Fruit fly (Drosophila melanogaster) whole organism, prepupa: Measurements from ENCODE around the gene CG33510.

ENCODE experiments used
- CG10669 ChIP-seq: fragments of 200-800 bp; sonication (Bioruptor generic); optimal IDR thresholded peaks from 3 replicates; lab custom pipeline; 2018; ENCODE audit warnings: missing biosample characterization, mild to moderate bottlenecking, missing genetic modification characterization, moderate library complexity
- CG11762 ChIP-seq: fragments of 200-800 bp; sonication (Bioruptor generic); optimal IDR thresholded peaks from 3 replicates; lab custom pipeline; 2016; ENCODE audit warnings: missing biosample characterization, missing genetic modification characterization; ENCODE audit not compliant: insufficient read depth
- CG11902 ChIP-seq: fragments of 200-800 bp; sonication (Bioruptor generic); optimal IDR thresholded peaks from 3 replicates; lab custom pipeline; 2016; ENCODE audit warnings: missing biosample characterization, missing genetic modification characterization
- CG15336 ChIP-seq: fragments of 200-800 bp; sonication (Bioruptor generic); IDR thresholded peaks from 2 replicates; pipeline ENCODE4 v1.3.6; 2022; ENCODE audit warnings: missing biosample characterization, missing genetic modification characterization
- CG3032 ChIP-seq: fragments of 200-800 bp; optimal IDR thresholded peaks from 2 replicates; lab custom pipeline; 2019; ENCODE audit warnings: missing biosample characterization, mild to moderate bottlenecking, missing genetic modification characterization, moderate library complexity
- CG31627 ChIP-seq: fragments of 200-800 bp; sonication (Bioruptor generic); optimal IDR thresholded peaks from 3 replicates; lab custom pipeline; 2016; ENCODE audit warnings: missing biosample characterization, missing genetic modification characterization
- CG6163 ChIP-seq: fragments of 200-800 bp; sonication (Bioruptor generic); IDR thresholded peaks from 3 replicates; pipeline ENCODE4 v1.3.6; 2022; ENCODE audit warnings: missing biosample characterization, missing genetic modification characterization
- CG6792 ChIP-seq: fragments of 200-800 bp; sonication (Bioruptor generic); optimal IDR thresholded peaks from 3 replicates; lab custom pipeline; 2016; ENCODE audit warnings: missing biosample characterization, missing genetic modification characterization
- CG6808 ChIP-seq: fragments of 200-800 bp; sonication (Bioruptor generic); optimal IDR thresholded peaks from 3 replicates; lab custom pipeline; 2017; ENCODE audit warnings: missing biosample characterization, missing genetic modification characterization, mild to moderate bottlenecking, moderate library complexity, missing genetic modification reagents
- CG6854 ChIP-seq: fragments of 200-800 bp; sonication (Bioruptor generic); optimal IDR thresholded peaks from 2 replicates; lab custom pipeline; 2017; ENCODE audit warnings: missing biosample characterization, mild to moderate bottlenecking, missing genetic modification characterization
- CG7368 ChIP-seq: fragments of 200-800 bp; sonication (Bioruptor generic); optimal IDR thresholded peaks from 3 replicates; lab custom pipeline; 2016; ENCODE audit warnings: missing biosample characterization, missing genetic modification characterization
- CG8319 ChIP-seq: fragments of 200-800 bp; sonication (Bioruptor generic); optimal IDR thresholded peaks from 3 replicates; lab custom pipeline; 2016; ENCODE audit warnings: missing biosample characterization, missing genetic modification characterization
- CG8632 ChIP-seq: fragments of 200-800 bp; sonication (Bioruptor generic); optimal IDR thresholded peaks from 3 replicates; lab custom pipeline; 2016; ENCODE audit warnings: missing biosample characterization, missing genetic modification characterization
- CG9139 ChIP-seq: fragments of 200-800 bp; sonication (Bioruptor generic); optimal IDR thresholded peaks from 3 replicates; lab custom pipeline; 2017; ENCODE audit warnings: missing biosample characterization, mild to moderate bottlenecking, missing genetic modification characterization
- Eip78C ChIP-seq: fragments of 200-800 bp; sonication (Bioruptor generic); peaks from one replicate; lab custom pipeline; 2016; ENCODE audit warnings: missing biosample characterization, missing genetic modification characterization
- Eip93F ChIP-seq: fragments of 200-800 bp; sonication (Bioruptor generic); optimal IDR thresholded peaks from 2 replicates; lab custom pipeline; 2016; ENCODE audit warnings: missing biosample characterization, mild to moderate bottlenecking, missing genetic modification characterization
- Ets21C ChIP-seq: fragments of 200-800 bp; sonication (Bioruptor generic); optimal IDR thresholded peaks from 3 replicates; lab custom pipeline; 2016; ENCODE audit warnings: missing biosample characterization, missing genetic modification characterization
- Ets96B ChIP-seq: fragments of 200-800 bp; optimal IDR thresholded peaks from 2 replicates; lab custom pipeline; 2019; ENCODE audit warnings: missing biosample characterization, mild to moderate bottlenecking, missing genetic modification characterization, moderate library complexity
- Hr39 ChIP-seq: fragments of 200-800 bp; sonication (Bioruptor generic); optimal IDR thresholded peaks from 2 replicates; lab custom pipeline; 2016; ENCODE audit warnings: missing biosample characterization, missing genetic modification characterization
- Lpt ChIP-seq: fragments of 200-800 bp; sonication (Bioruptor generic); optimal IDR thresholded peaks from 3 replicates; lab custom pipeline; 2016; ENCODE audit warnings: missing biosample characterization, missing genetic modification characterization
- Met ChIP-seq: fragments of 200-800 bp; sonication (Bioruptor generic); optimal IDR thresholded peaks from 3 replicates; lab custom pipeline; 2016; ENCODE audit warnings: missing biosample characterization, missing genetic modification characterization
- OdsH ChIP-seq: fragments of 200-800 bp; sonication (Bioruptor generic); optimal IDR thresholded peaks from 3 replicates; lab custom pipeline; 2016; ENCODE audit warnings: missing biosample characterization, missing genetic modification characterization
- Sox102F ChIP-seq: fragments of 200-800 bp; sonication (Bioruptor generic); optimal IDR thresholded peaks from 2 replicates; lab custom pipeline; 2016; ENCODE audit warnings: missing biosample characterization, mild to moderate bottlenecking, missing genetic modification characterization
- Sox14 ChIP-seq: fragments of 200-800 bp; sonication (Bioruptor generic); optimal IDR thresholded peaks from 3 replicates; lab custom pipeline; 2016; ENCODE audit warnings: missing biosample characterization, missing genetic modification characterization
- Sox15 ChIP-seq: fragments of 200-800 bp; sonication (Bioruptor generic); optimal IDR thresholded peaks from 3 replicates; lab custom pipeline; 2016; ENCODE audit warnings: missing biosample characterization, missing genetic modification characterization
- achi ChIP-seq: fragments of 200-800 bp; sonication (Bioruptor generic); optimal IDR thresholded peaks from 3 replicates; lab custom pipeline; 2016; ENCODE audit warnings: missing biosample characterization, missing genetic modification characterization
- acj6 ChIP-seq: fragments of 200-800 bp; sonication (Bioruptor generic); optimal IDR thresholded peaks from 3 replicates; lab custom pipeline; 2016; ENCODE audit warnings: missing biosample characterization, missing genetic modification characterization
- eg ChIP-seq: fragments of 200-800 bp; sonication (Bioruptor generic); IDR thresholded peaks from 3 replicates; pipeline ENCODE4 v1.3.6; 2022; ENCODE audit warnings: missing biosample characterization, missing genetic modification characterization
- fd59A ChIP-seq: fragments of 200-800 bp; sonication (Bioruptor generic); optimal IDR thresholded peaks from 2 replicates; lab custom pipeline; 2017; ENCODE audit warnings: missing biosample characterization, mild to moderate bottlenecking, missing genetic modification characterization, missing genetic modification reagents
- fd85E ChIP-seq: fragments of 200-800 bp; sonication (Bioruptor generic); optimal IDR thresholded peaks from 3 replicates; lab custom pipeline; 2016; ENCODE audit warnings: missing biosample characterization, missing genetic modification characterization
- fkh ChIP-seq: fragments of 200-800 bp; sonication (Bioruptor generic); optimal IDR thresholded peaks from 3 replicates; lab custom pipeline; 2017; ENCODE audit warnings: missing biosample characterization, mild to moderate bottlenecking, missing genetic modification characterization, moderate library complexity
- lz ChIP-seq: fragments of 200-800 bp; sonication (Bioruptor generic); optimal IDR thresholded peaks from 3 replicates; lab custom pipeline; 2016; ENCODE audit warnings: missing biosample characterization, missing genetic modification characterization
- net ChIP-seq: fragments of 200-800 bp; sonication (Bioruptor generic); optimal IDR thresholded peaks from 3 replicates; lab custom pipeline; 2016; ENCODE audit warnings: missing biosample characterization, missing genetic modification characterization
- pdm3 ChIP-seq: fragments of 200-800 bp; sonication (Bioruptor generic); optimal IDR thresholded peaks from 3 replicates; lab custom pipeline; 2016; ENCODE audit warnings: missing biosample characterization, missing genetic modification characterization
- spab ChIP-seq: fragments of 200-800 bp; sonication (Bioruptor generic); optimal IDR thresholded peaks from 2 replicates; lab custom pipeline; 2017; ENCODE audit warnings: missing biosample characterization, mild to moderate bottlenecking, missing genetic modification characterization, missing genetic modification reagents
- ss ChIP-seq, 2 experiments: fragments of 200-800 bp; sonication (Bioruptor generic); optimal IDR thresholded peaks; 2 replicates in 1 of 2; 3 replicates in 1 of 2; lab custom pipeline; 2017 to 2018; ENCODE audit warnings: mild to moderate bottlenecking in 2 of 2, missing biosample characterization in 2 of 2, missing genetic modification characterization in 2 of 2, moderate library complexity in 1 of 2
- svp ChIP-seq: fragments of 200-800 bp; sonication (Bioruptor generic); peaks from one replicate; lab custom pipeline; 2016; ENCODE audit warnings: missing biosample characterization, missing genetic modification characterization
- topi ChIP-seq: fragments of 200-800 bp; sonication (Bioruptor generic); optimal IDR thresholded peaks from 3 replicates; lab custom pipeline; 2016; ENCODE audit warnings: missing biosample characterization, missing genetic modification characterization
- vri ChIP-seq: fragments of 200-800 bp; sonication (Bioruptor generic); optimal IDR thresholded peaks from 3 replicates; lab custom pipeline; 2016; ENCODE audit warnings: missing biosample characterization, mild to moderate bottlenecking, missing genetic modification characterization

The CG33510 gene

dm6 chr2L:21072389-21072788, 11.7 kb downstream of the CG33510 start:
- no peak for TF ChIP-seq CG6808 (GFP tag; lab: Kevin White, UChicago)
- TF ChIP-seq net (GFP tag; lab: Kevin White, UChicago): no peak
- no peak for TF ChIP-seq lz
- no peak for TF ChIP-seq Sox102F (GFP tag; lab: Kevin White, UChicago)
- TF ChIP-seq svp (GFP tag; lab: Kevin White, UChicago): no peak
- TF ChIP-seq achi (GFP tag; lab: Kevin White, UChicago): no peak
- no peak for TF ChIP-seq ss (GFP tag; optimal IDR thresholded peaks at IDR 0.05; lab: Kevin White, UChicago)
- TF ChIP-seq Eip78C (GFP tag; lab: Kevin White, UChicago): no peak

dm6 chr2L:21071435-21071834, 12.7 kb downstream of the CG33510 start, which contains the start of gene CG9265:
TSS of gene CG9265 (minus strand) at chr2L:21071502.
- TF ChIP-seq Eip93F (GFP tag; lab: Kevin White, UChicago) (no peak), CG9139 (GFP tag; lab: Kevin White, UChicago) (no peak), OdsH (GFP tag; lab: Kevin White, UChicago) (no peak), CG6163 (GFP tag; lab: Robert Waterston, UW) (0 out of 3 replicates have a peak, but pooled peaks have one; percentile 26), lz (peak; percentile 6), eg (GFP tag; lab: Robert Waterston, UW) (no peak), fd59A (GFP tag; lab: Kevin White, UChicago) (no peak), Eip78C (GFP tag; lab: Kevin White, UChicago) (peak; percentile 27), net (GFP tag; lab: Kevin White, UChicago) (no peak), CG8632 (GFP tag; lab: Kevin White, UChicago) (no peak), CG10669 (GFP tag; lab: Kevin White, UChicago) (no peak), Met (GFP tag; lab: Kevin White, UChicago) (no peak), fd85E (GFP tag; lab: Kevin White, UChicago) (no peak), CG11762 (GFP tag; lab: Kevin White, UChicago) (no peak), Sox15 (GFP tag; lab: Kevin White, UChicago) (no peak), fkh (GFP tag; lab: Kevin White, UChicago) (no peak), pdm3 (no peak), CG3032 (tag; lab: Kevin White, UChicago) (no peak), spab (GFP tag; lab: Kevin White, UChicago) (no peak), CG6792 (no peak)

dm6 chr2L:21070825-21071224, 13.3 kb downstream of the CG33510 start:
- TF ChIP-seq vri (peak; percentile 56), Eip78C (GFP tag; lab: Kevin White, UChicago) (peak; percentile 70), topi (GFP tag; lab: Kevin White, UChicago) (no peak)
- TF ChIP-seq, all 60 proteins: peak for 2

- TF ChIP-seq CG15336 (GFP tag; lab: Robert Waterston, UW) (no peak), CG7368 (GFP tag; lab: Kevin White, UChicago) (no peak), Ets96B (tag; lab: Kevin White, UChicago) (no peak), CG8319 (no peak), vri (no peak), acj6 (GFP tag; lab: Kevin White, UChicago) (no peak), Lpt (GFP tag; lab: Kevin White, UChicago) (no peak), Eip93F (GFP tag; lab: Kevin White, UChicago) (no peak), eg (GFP tag; lab: Robert Waterston, UW) (no peak), CG11762 (GFP tag; lab: Kevin White, UChicago) (no peak), Hr39 (GFP tag; lab: Kevin White, UChicago) (no peak), CG31627 (GFP tag; lab: Kevin White, UChicago) (no peak), CG10669 (GFP tag; lab: Kevin White, UChicago) (no peak), fd59A (GFP tag; lab: Kevin White, UChicago) (no peak), Ets21C (GFP tag; lab: Kevin White, UChicago) (no peak), CG6792 (no peak), Sox102F (GFP tag; lab: Kevin White, UChicago) (no peak), CG6854 (no peak), CG11902 (no peak), Sox14 (GFP tag; lab: Kevin White, UChicago) (no peak)
These were observed 14.3 kb downstream of the CG33510 start for dm6 chr2L:21069776-21070175.
